Fruit fly (Drosophila melanogaster) whole organism, embryonic: ENCODE results near the gene Lmpt.

ENCODE experiments used
- CG10366 ChIP-seq: fragments of 200-800 bp; sonication (Bioruptor generic); IDR thresholded peaks from 2 replicates; pipeline ENCODE4 v1.3.6; 2022; ENCODE audit warnings: missing biosample characterization, missing genetic modification characterization
- CG11695 ChIP-seq: fragments of 200-800 bp; sonication (Bioruptor generic); IDR thresholded peaks from 3 replicates; pipeline ENCODE4 v1.3.6; 2022; ENCODE audit warnings: missing biosample characterization, missing genetic modification characterization
- CG14860 ChIP-seq: fragments of 200-800 bp; sonication (Bioruptor generic); IDR thresholded peaks from 3 replicates; pipeline ENCODE4 v1.3.6; 2022; ENCODE audit warnings: missing biosample characterization, missing genetic modification characterization; ENCODE audit not compliant: partially characterized antibody
- CG32772 ChIP-seq: fragments of 200-800 bp; sonication (Bioruptor generic); IDR thresholded peaks from 2 replicates; pipeline ENCODE4 v1.3.6; 2022; ENCODE audit warnings: missing biosample characterization, missing genetic modification characterization
- CG7987 ChIP-seq: fragments of 200-800 bp; sonication (Bioruptor generic); optimal IDR thresholded peaks from 2 replicates; lab custom pipeline; 2018; ENCODE audit warnings: missing biosample characterization, mild to moderate bottlenecking, missing genetic modification characterization, moderate library complexity
- Dfd ChIP-seq, 2 experiments: fragments of >200 bp; optimal IDR thresholded peaks; 2 replicates each; lab custom pipeline; 2017; ENCODE audit warnings: missing biosample characterization in 2 of 2, missing genetic modification characterization in 2 of 2
- Nf-YB ChIP-seq: fragments of 200-800 bp; sonication (Bioruptor generic); optimal IDR thresholded peaks from 3 replicates; lab custom pipeline; 2019; ENCODE audit warnings: missing biosample characterization, mild to moderate bottlenecking, missing genetic modification characterization, moderate library complexity
- Sin3A ChIP-seq: fragments of >200 bp; optimal IDR thresholded peaks from 2 replicates; lab custom pipeline; 2018
- Sox100B ChIP-seq: fragments of 200-800 bp; sonication (Bioruptor generic); optimal IDR thresholded peaks from 3 replicates; lab custom pipeline; 2018; ENCODE audit warnings: missing biosample characterization, mild to moderate bottlenecking, missing genetic modification characterization
- ato ChIP-seq: fragments of 200-800 bp; sonication (Bioruptor generic); IDR thresholded peaks from 2 replicates; pipeline ENCODE4 v1.3.6; 2022; ENCODE audit warnings: missing biosample characterization, missing genetic modification characterization; ENCODE audit not compliant: partially characterized antibody
- chn ChIP-seq: fragments of 200-800 bp; sonication (Bioruptor generic); optimal IDR thresholded peaks from 2 replicates; lab custom pipeline; 2016; ENCODE audit warnings: missing biosample characterization, missing genetic modification characterization
- sd ChIP-seq: fragments of 200-800 bp; sonication (Bioruptor generic); optimal IDR thresholded peaks from 3 replicates; lab custom pipeline; 2018; ENCODE audit warnings: missing biosample characterization, mild to moderate bottlenecking, missing genetic modification characterization, moderate library complexity
- stc ChIP-seq: fragments of 200-800 bp; sonication (Bioruptor generic); IDR thresholded peaks from 2 replicates; pipeline ENCODE4 v1.3.6; 2022; ENCODE audit warnings: missing biosample characterization, missing genetic modification characterization

- TF ChIP-seq CG10366: no peak
- no peak for TF ChIP-seq CG32772 (GFP tag; lab: Robert Waterston, UW)
- TF ChIP-seq chn (GFP tag; lab: Kevin White, UChicago): no peak
- TF ChIP-seq Sin3A: no peak
- no peak for TF ChIP-seq stc (GFP tag; lab: Robert Waterston, UW)
- no peak for TF ChIP-seq ato (GFP tag; lab: Robert Waterston, UW)
- no peak for TF ChIP-seq CG7987 (GFP tag; lab: Kevin White, UChicago)
- no peak for TF ChIP-seq Dfd (GFP tag; optimal IDR thresholded peaks at IDR 0.05; lab: Kevin White, UChicago)
- no peak for TF ChIP-seq CG14860 (GFP tag; lab: Robert Waterston, UW)
- no peak for TF ChIP-seq sd (tag; lab: Kevin White, UChicago)
- no peak for TF ChIP-seq Nf-YB (GFP tag; lab: Kevin White, UChicago)
- TF ChIP-seq CG11695 (GFP tag; lab: Robert Waterston, UW): no peak
- TF ChIP-seq Sox100B (GFP tag; lab: Kevin White, UChicago): no peak
These were observed 13.9 kb downstream of the Lmpt start for dm6 chr3L:16878830-16879536.
